Worm (Caenorhabditis elegans): ENCODE measurements around the gene ZK1320.11.
A peak's percentile ranks its signal among the peaks of the same experiment; 100 is the strongest.

Gene ZK1320.11

ce11 chrII:9713083-9713482 is 45.7 kb downstream of the ZK1320.11 start:
- peak; percentile 5 for TF ChIP-seq pqm-1 (tag; optimal IDR thresholded peaks at IDR 0.05)
- TF ChIP-seq ZK546.5 (tag; optimal IDR thresholded peaks at IDR 0.05), result no peak

- no peak for TF ChIP-seq unc-39 (tag; optimal IDR thresholded peaks at IDR 0.05)
- TF ChIP-seq nhr-12 (tag; optimal IDR thresholded peaks at IDR 0.05), result no peak
- peak; percentile 86 for TF ChIP-seq nfya-1 (tag; optimal IDR thresholded peaks at IDR 0.05; ENCODE audit: insufficient read depth)
- no peak for TF ChIP-seq fkh-10 (GFP tag; optimal IDR thresholded peaks at IDR 0.05)
- TF ChIP-seq ztf-11 (tag; optimal IDR thresholded peaks at IDR 0.05), result no peak
- no peak for TF ChIP-seq mml-1 (tag; optimal IDR thresholded peaks at IDR 0.05)
- no peak for TF ChIP-seq lsy-12 (tag; optimal IDR thresholded peaks at IDR 0.05)
- TF ChIP-seq elt-3 (tag; optimal IDR thresholded peaks at IDR 0.05), result no peak
- TF ChIP-seq pqm-1 (tag; optimal IDR thresholded peaks at IDR 0.05), result peak; percentile 57
- TF ChIP-seq lin-39 (tag; optimal IDR thresholded peaks at IDR 0.05), result peak; percentile 52
- no peak for TF ChIP-seq ceh-9 (tag; optimal IDR thresholded peaks at IDR 0.05)
- no peak for TF ChIP-seq tbx-2 (tag; optimal IDR thresholded peaks at IDR 0.05)
- TF ChIP-seq R02D3.7 (tag; optimal IDR thresholded peaks at IDR 0.05), result peak; percentile 65
- TF ChIP-seq nhr-77 (tag; optimal IDR thresholded peaks at IDR 0.05), result no peak
- TF ChIP-seq nhr-28 (tag; optimal IDR thresholded peaks at IDR 0.05), result no peak
- TF ChIP-seq mdl-1 (tag; optimal IDR thresholded peaks at IDR 0.05), result no peak
- TF ChIP-seq ama-1 (optimal IDR thresholded peaks at IDR 0.05), result peak; percentile 13
- TF ChIP-seq sea-2 (GFP tag; optimal IDR thresholded peaks at IDR 0.05), result no peak
- TF ChIP-seq nhr-11 (tag; optimal IDR thresholded peaks at IDR 0.05), result peak; percentile 76
- peak; percentile 29 for TF ChIP-seq elt-1 (tag; optimal IDR thresholded peaks at IDR 0.05)
- no peak for TF ChIP-seq fos-1 (tag; optimal IDR thresholded peaks at IDR 0.05)
- no peak for TF ChIP-seq aly-2 (tag; optimal IDR thresholded peaks at IDR 0.05)
- no peak for TF ChIP-seq ztf-4 (tag; optimal IDR thresholded peaks at IDR 0.05)
- peak; percentile 43 for TF ChIP-seq hmg-11 (tag; optimal IDR thresholded peaks at IDR 0.05)
- TF ChIP-seq egl-27 (tag; optimal IDR thresholded peaks at IDR 0.05), result no peak
- no peak for TF ChIP-seq nhr-67 (tag; optimal IDR thresholded peaks at IDR 0.05)
- no peak for TF ChIP-seq nhr-43 (tag; optimal IDR thresholded peaks at IDR 0.05; ENCODE audit: poor library complexity, severe bottlenecking)
- no peak for TF ChIP-seq daf-12 (tag; optimal IDR thresholded peaks at IDR 0.05)
- TF ChIP-seq eor-1 (tag; optimal IDR thresholded peaks at IDR 0.05), result no peak
- TF ChIP-seq nhr-23 (tag; optimal IDR thresholded peaks at IDR 0.05), result peak; percentile 87
- TF ChIP-seq nhr-237 (tag; optimal IDR thresholded peaks at IDR 0.05), result no peak
- TF ChIP-seq ceh-28 (tag; optimal IDR thresholded peaks at IDR 0.05), result peak; percentile 42
- TF ChIP-seq ZK546.5 (tag; optimal IDR thresholded peaks at IDR 0.05), result no peak
- no peak for TF ChIP-seq unc-62 (GFP tag; optimal IDR thresholded peaks at IDR 0.05)
- peak; percentile 72 for TF ChIP-seq nhr-25 (tag; optimal IDR thresholded peaks at IDR 0.05)
- TF ChIP-seq skn-1 (tag; optimal IDR thresholded peaks at IDR 0.05), result peak; percentile 40
- peak; percentile 3 for TF ChIP-seq ceh-82 (tag; optimal IDR thresholded peaks at IDR 0.05)
- TF ChIP-seq pha-4 (tag; optimal IDR thresholded peaks at IDR 0.05), result peak; percentile 91
- peak; percentile 26 for TF ChIP-seq snpc-4 (tag; optimal IDR thresholded peaks at IDR 0.05)
- peak; percentile 46 for TF ChIP-seq jun-1 (tag; optimal IDR thresholded peaks at IDR 0.05)
- TF ChIP-seq egl-5 (tag; optimal IDR thresholded peaks at IDR 0.05), result peak; percentile 83
- no peak for TF ChIP-seq nhr-76 (tag; optimal IDR thresholded peaks at IDR 0.05)
- no peak for TF ChIP-seq zag-1 (tag; optimal IDR thresholded peaks at IDR 0.05)
- TF ChIP-seq ceh-16 (tag; optimal IDR thresholded peaks at IDR 0.05), result no peak
- peak; percentile 72 for TF ChIP-seq lin-15B (tag; optimal IDR thresholded peaks at IDR 0.05)
- peak; percentile 52 for TF ChIP-seq elt-2 (tag; optimal IDR thresholded peaks at IDR 0.05)
- TF ChIP-seq fkh-2 (tag; optimal IDR thresholded peaks at IDR 0.05), result no peak
Observed at ce11 chrII:9716417-9717039, 49.1 kb downstream of the ZK1320.11 start, which contains the start of gene wee-1.3. TSS of gene wee-1.3 (minus strand) at chrII:9716467.

Data from whole organism, L3 larva.